Fruit fly (Drosophila melanogaster): Measurements from ENCODE around the gene CG31550.
A peak's percentile ranks its signal among the peaks of the same experiment; 100 is the strongest.

The CG31550 gene

dm6 chr3R:5438750-5439149 is 46.6 kb upstream of the CG31550 start (continued):
- TF ChIP-seq pzg (GFP tag; optimal IDR thresholded peaks at IDR 0.05): peak; percentile 26
- TF ChIP-seq Jarid2 (GFP tag; optimal IDR thresholded peaks at IDR 0.05): peak; percentile 6
- no peak for TF ChIP-seq Kr (GFP tag; optimal IDR thresholded peaks at IDR 0.05)
- peak; percentile 86 for TF ChIP-seq Myb (GFP tag; optimal IDR thresholded peaks at IDR 0.05)
- TF ChIP-seq stwl (tag; optimal IDR thresholded peaks at IDR 0.05): peak; percentile 100
- no peak for TF ChIP-seq Oaz (GFP tag; IDR thresholded peaks at IDR 0.05)
- no peak for TF ChIP-seq kah (GFP tag; optimal IDR thresholded peaks at IDR 0.05)
- no peak for TF ChIP-seq CG11398 (GFP tag; optimal IDR thresholded peaks at IDR 0.05)
- TF ChIP-seq ems (GFP tag; optimal IDR thresholded peaks at IDR 0.05): no peak
- TF ChIP-seq CG5245 (GFP tag; optimal IDR thresholded peaks at IDR 0.05): no peak
- peak; percentile 98 for TF ChIP-seq CG18011 (GFP tag; optimal IDR thresholded peaks at IDR 0.05)
- TF ChIP-seq exex (tag; optimal IDR thresholded peaks at IDR 0.05): no peak
- no peak for TF ChIP-seq rib (GFP tag; IDR thresholded peaks at IDR 0.05)
- no peak for TF ChIP-seq CG43689 (GFP tag; IDR thresholded peaks at IDR 0.05)
- TF ChIP-seq prd (optimal IDR thresholded peaks at IDR 0.05): no peak
- peak; percentile 19; the same call in 2 of the 3 replicates for TF ChIP-seq prd (GFP tag; IDR thresholded peaks at IDR 0.05)
- no peak for TF ChIP-seq CG17385 (GFP tag; optimal IDR thresholded peaks at IDR 0.05)
- no peak for TF ChIP-seq grau (tag; optimal IDR thresholded peaks at IDR 0.05)
- no peak for TF ChIP-seq cad (GFP tag; optimal IDR thresholded peaks at IDR 0.05)
- no peak for TF ChIP-seq CG2875 (GFP tag; optimal IDR thresholded peaks at IDR 0.05)
- TF ChIP-seq CG16813 (GFP tag; IDR thresholded peaks at IDR 0.05; ENCODE audit: partially characterized antibody): peak; percentile 43
- TF ChIP-seq caup (GFP tag; optimal IDR thresholded peaks at IDR 0.05; ENCODE audit: severe bottlenecking): no peak
- no peak for TF ChIP-seq CG14965 (GFP tag; optimal IDR thresholded peaks at IDR 0.05; ENCODE audit: borderline replicate concordance)
- peak; percentile 54 for TF ChIP-seq gfzf (GFP tag; optimal IDR thresholded peaks at IDR 0.05)
- peak; percentile 52 for TF ChIP-seq CG4424 (GFP tag; optimal IDR thresholded peaks at IDR 0.05)
- TF ChIP-seq Sox100B (GFP tag; optimal IDR thresholded peaks at IDR 0.05): no peak
- TF ChIP-seq CG4707 (GFP tag; optimal IDR thresholded peaks at IDR 0.05): no peak
- no peak for TF ChIP-seq Fer1 (GFP tag; optimal IDR thresholded peaks at IDR 0.05)
- no peak for TF ChIP-seq Hr51 (GFP tag; optimal IDR thresholded peaks at IDR 0.05)
- TF ChIP-seq CG3838 (GFP tag; optimal IDR thresholded peaks at IDR 0.05): no peak
- no peak for TF ChIP-seq Usf (GFP tag; optimal IDR thresholded peaks at IDR 0.05)
- no peak for TF ChIP-seq az2 (GFP tag; optimal IDR thresholded peaks at IDR 0.05)
- no peak for TF ChIP-seq CG9797 (GFP tag; optimal IDR thresholded peaks at IDR 0.05)
- peak; percentile 30 for TF ChIP-seq Dp (GFP tag; optimal IDR thresholded peaks at IDR 0.05)
- peak; percentile 19 for TF ChIP-seq bcd (GFP tag; optimal IDR thresholded peaks at IDR 0.05)
- TF ChIP-seq CTCF (GFP tag; optimal IDR thresholded peaks at IDR 0.05): peak; percentile 12
- no peak for TF ChIP-seq CG32772 (GFP tag; IDR thresholded peaks at IDR 0.05)
- TF ChIP-seq sens-2 (GFP tag; IDR thresholded peaks at IDR 0.05): no peak
- 0 out of 2 replicates have a peak, but pooled peaks have one; percentile 28 for TF ChIP-seq sna (GFP tag; IDR thresholded peaks at IDR 0.05; ENCODE audit: partially characterized antibody)
- no peak for TF ChIP-seq zen2 (GFP tag; IDR thresholded peaks at IDR 0.05; ENCODE audit: partially characterized antibody)
- peak; percentile 62 for TF ChIP-seq Ets65A (GFP tag)
- TF ChIP-seq CG2199 (GFP tag; IDR thresholded peaks at IDR 0.05): peak; percentile 87
- TF ChIP-seq Sry-δ (GFP tag; optimal IDR thresholded peaks at IDR 0.05): peak; percentile 32
- no peak for TF ChIP-seq CG15073 (GFP tag; optimal IDR thresholded peaks at IDR 0.05)
- TF ChIP-seq Oli (tag; optimal IDR thresholded peaks at IDR 0.05): no peak
- TF ChIP-seq CG2889 (GFP tag; IDR thresholded peaks at IDR 0.05): no peak
- TF ChIP-seq ash1 (GFP tag; optimal IDR thresholded peaks at IDR 0.05): no peak
- TF ChIP-seq CG10209 (GFP tag; optimal IDR thresholded peaks at IDR 0.05): no peak
- no peak for TF ChIP-seq bsh (GFP tag; optimal IDR thresholded peaks at IDR 0.05)
- TF ChIP-seq bowl (GFP tag; IDR thresholded peaks at IDR 0.05): no peak
- TF ChIP-seq CG31365 (tag; optimal IDR thresholded peaks at IDR 0.05): no peak

All from whole organism, embryonic.